Fruit fly (Drosophila melanogaster) whole organism, wandering third instar larva: ENCODE results near the gene plx.

ENCODE experiments used
- Abd-B ChIP-seq: fragments of >200 bp; optimal IDR thresholded peaks from 2 replicates; lab custom pipeline; 2017; ENCODE audit warnings: missing biosample characterization, missing genetic modification characterization
- CG32264 ChIP-seq: fragments of 200-800 bp; sonication (Bioruptor generic); optimal IDR thresholded peaks from 2 replicates; lab custom pipeline; 2016; ENCODE audit warnings: missing biosample characterization, missing genetic modification characterization
- CG9705 ChIP-seq: fragments of 200-800 bp; sonication (Bioruptor generic); optimal IDR thresholded peaks from 2 replicates; lab custom pipeline; 2018; ENCODE audit warnings: missing biosample characterization, mild to moderate bottlenecking, missing genetic modification characterization
- CrebA ChIP-seq: fragments of 200-800 bp; sonication (Bioruptor generic); optimal IDR thresholded peaks from 2 replicates; lab custom pipeline; 2016; ENCODE audit warnings: missing biosample characterization, mild to moderate bottlenecking, missing genetic modification characterization, borderline replicate concordance
- Dfd ChIP-seq: fragments of >200 bp; optimal IDR thresholded peaks from 2 replicates; lab custom pipeline; 2017; ENCODE audit warnings: missing biosample characterization, missing genetic modification characterization
- Dif ChIP-seq: fragments of 200-275, 200-300 bp; sonication (Bioruptor generic); optimal IDR thresholded peaks from 2 replicates; lab custom pipeline; 2018; ENCODE audit warnings: missing biosample characterization, missing genetic modification characterization; ENCODE audit not compliant: partially characterized antibody
- GATAd ChIP-seq: sonication (Bioruptor generic); optimal IDR thresholded peaks from 2 replicates; lab custom pipeline; 2016; ENCODE audit warnings: missing biosample characterization, missing genetic modification characterization
- HLH106 ChIP-seq: fragments of 200-800 bp; optimal IDR thresholded peaks from 3 replicates; lab custom pipeline; 2019; ENCODE audit warnings: missing biosample characterization, mild to moderate bottlenecking, missing genetic modification characterization, moderate library complexity
- Hnf4 ChIP-seq: fragments of 200-800 bp; sonication (Bioruptor generic); optimal IDR thresholded peaks from 2 replicates; lab custom pipeline; 2016; ENCODE audit warnings: missing biosample characterization, mild to moderate bottlenecking, missing genetic modification characterization
- Hr78 ChIP-seq: fragments of >200 bp; optimal IDR thresholded peaks from 2 replicates; lab custom pipeline; 2017; ENCODE audit warnings: missing biosample characterization, missing genetic modification characterization
- Hr83 ChIP-seq: fragments of 200-300 bp; sonication (Bioruptor generic); optimal IDR thresholded peaks from 2 replicates; lab custom pipeline; 2016; ENCODE audit warnings: missing biosample characterization, mild to moderate bottlenecking, missing genetic modification characterization, moderate library complexity; ENCODE audit not compliant: poor library complexity, severe bottlenecking
- Jra ChIP-seq: sonication (Bioruptor generic); optimal IDR thresholded peaks from 2 replicates; lab custom pipeline; 2016; ENCODE audit warnings: missing biosample characterization, missing genetic modification characterization
- Mio ChIP-seq: sonication (Bioruptor generic); optimal IDR thresholded peaks from 2 replicates; lab custom pipeline; 2016; ENCODE audit warnings: missing biosample characterization, missing genetic modification characterization
- Myc ChIP-seq: fragments of >200 bp; optimal IDR thresholded peaks from 2 replicates; lab custom pipeline; 2017
- N ChIP-seq: fragments of >200 bp; optimal IDR thresholded peaks from 2 replicates; lab custom pipeline; 2018; ENCODE audit warnings: missing biosample characterization, missing external identifiers, missing genetic modification characterization
- OdsH ChIP-seq: fragments of 200-800 bp; sonication (Bioruptor generic); optimal IDR thresholded peaks from 2 replicates; lab custom pipeline; 2016; ENCODE audit warnings: missing biosample characterization, mild to moderate bottlenecking, missing genetic modification characterization
- Rel ChIP-seq, 2 experiments: fragments of 200-800 bp; sonication (Bioruptor generic) in 1 of 2; optimal IDR thresholded peaks; 2 replicates in 1 of 2; 3 replicates in 1 of 2; lab custom pipeline; 2016 to 2019; ENCODE audit warnings: mild to moderate bottlenecking in 2 of 2, missing biosample characterization in 2 of 2, missing genetic modification characterization in 2 of 2, moderate library complexity in 1 of 2
- Sp1 ChIP-seq: fragments of 200-800 bp; sonication (Bioruptor generic); optimal IDR thresholded peaks from 3 replicates; lab custom pipeline; 2019; ENCODE audit warnings: missing biosample characterization, mild to moderate bottlenecking, missing genetic modification characterization, moderate library complexity
- Vsx2 ChIP-seq: fragments of 200-300, 225-300 bp; sonication (Bioruptor generic); optimal IDR thresholded peaks from 2 replicates; lab custom pipeline; 2018; ENCODE audit warnings: missing biosample characterization, missing genetic modification characterization; ENCODE audit not compliant: partially characterized antibody
- br ChIP-seq: fragments of 200-800 bp; sonication (Bioruptor generic); optimal IDR thresholded peaks from 2 replicates; lab custom pipeline; 2016; ENCODE audit warnings: missing biosample characterization, missing genetic modification characterization
- brk ChIP-seq: fragments of 200-800 bp; sonication (Bioruptor generic); optimal IDR thresholded peaks from 2 replicates; lab custom pipeline; 2016; ENCODE audit warnings: missing biosample characterization, mild to moderate bottlenecking, missing genetic modification characterization
- dl ChIP-seq, 2 experiments: fragments of 175-275, 200-275 bp in 1 of 2; fragments of 200-275 bp in 1 of 2; sonication (Bioruptor generic); optimal IDR thresholded peaks; lab custom pipeline; 2018; ENCODE audit warnings: mild to moderate bottlenecking in 2 of 2, missing biosample characterization in 2 of 2, missing genetic modification characterization in 2 of 2, moderate library complexity in 2 of 2; ENCODE audit not compliant: partially characterized antibody in 2 of 2, insufficient read depth in 1 of 2
- dmrt93B ChIP-seq: fragments of 200-800 bp; sonication (Bioruptor generic); optimal IDR thresholded peaks from 2 replicates; lab custom pipeline; 2018; ENCODE audit warnings: missing biosample characterization, mild to moderate bottlenecking, missing genetic modification characterization
- dsf ChIP-seq: sonication (Bioruptor generic); optimal IDR thresholded peaks from 2 replicates; lab custom pipeline; 2016; ENCODE audit warnings: missing biosample characterization, missing genetic modification characterization, borderline replicate concordance
- ey ChIP-seq: fragments of 200-800 bp; sonication (Bioruptor generic); optimal IDR thresholded peaks from 2 replicates; lab custom pipeline; 2016; ENCODE audit warnings: missing biosample characterization, missing genetic modification characterization
- foxo ChIP-seq, 2 experiments: fragments of 200-800 bp; sonication (Bioruptor generic); optimal IDR thresholded peaks; 2 replicates in 1 of 2; 3 replicates in 1 of 2; lab custom pipeline; 2016 to 2017; ENCODE audit warnings: missing biosample characterization in 2 of 2, missing genetic modification characterization in 2 of 2
- fru ChIP-seq: fragments of 200-800 bp; sonication (Bioruptor generic); optimal IDR thresholded peaks from 3 replicates; lab custom pipeline; 2016; ENCODE audit warnings: missing biosample characterization, mild to moderate bottlenecking, missing genetic modification characterization
- h ChIP-seq: fragments of 200-800 bp; sonication (Bioruptor generic); optimal IDR thresholded peaks from 3 replicates; lab custom pipeline; 2016; ENCODE audit warnings: missing biosample characterization, mild to moderate bottlenecking, missing genetic modification characterization
- jim ChIP-seq: fragments of 175-275, 200-325 bp; sonication (Bioruptor generic); optimal IDR thresholded peaks from 2 replicates; lab custom pipeline; 2016; ENCODE audit warnings: missing biosample characterization, mild to moderate bottlenecking, missing genetic modification characterization
- lola ChIP-seq: fragments of >200 bp; optimal IDR thresholded peaks from 2 replicates; lab custom pipeline; 2017; ENCODE audit warnings: missing biosample characterization, missing genetic modification characterization
- pan ChIP-seq: fragments of >200 bp; optimal IDR thresholded peaks from 2 replicates; lab custom pipeline; 2017
- psq ChIP-seq: fragments of 200-800 bp; sonication (Bioruptor generic); optimal IDR thresholded peaks from 3 replicates; lab custom pipeline; 2017; ENCODE audit warnings: missing biosample characterization, mild to moderate bottlenecking, missing genetic modification characterization, moderate library complexity
- rgr ChIP-seq: fragments of 200-800 bp; sonication (Bioruptor generic); optimal IDR thresholded peaks from 3 replicates; lab custom pipeline; 2016; ENCODE audit warnings: missing biosample characterization, mild to moderate bottlenecking, missing genetic modification characterization
- sage ChIP-seq: fragments of 200-800 bp; sonication (Bioruptor generic); optimal IDR thresholded peaks from 2 replicates; lab custom pipeline; 2016; ENCODE audit warnings: missing biosample characterization, mild to moderate bottlenecking, missing genetic modification characterization
- sv ChIP-seq: fragments of 200-800 bp; sonication (Bioruptor generic); optimal IDR thresholded peaks from 3 replicates; lab custom pipeline; 2016; ENCODE audit warnings: missing biosample characterization, missing genetic modification characterization
- tai ChIP-seq: sonication (Bioruptor generic); optimal IDR thresholded peaks from 2 replicates; lab custom pipeline; 2016; ENCODE audit warnings: missing biosample characterization, missing genetic modification characterization
- usp ChIP-seq: fragments of >200 bp; optimal IDR thresholded peaks from 2 replicates; lab custom pipeline; 2017; ENCODE audit warnings: missing biosample characterization, missing genetic modification characterization
- woc ChIP-seq: sonication (Bioruptor generic); optimal IDR thresholded peaks from 2 replicates; lab custom pipeline; 2016; ENCODE audit warnings: missing biosample characterization, mild to moderate bottlenecking, missing genetic modification characterization

Gene plx

DNA sequence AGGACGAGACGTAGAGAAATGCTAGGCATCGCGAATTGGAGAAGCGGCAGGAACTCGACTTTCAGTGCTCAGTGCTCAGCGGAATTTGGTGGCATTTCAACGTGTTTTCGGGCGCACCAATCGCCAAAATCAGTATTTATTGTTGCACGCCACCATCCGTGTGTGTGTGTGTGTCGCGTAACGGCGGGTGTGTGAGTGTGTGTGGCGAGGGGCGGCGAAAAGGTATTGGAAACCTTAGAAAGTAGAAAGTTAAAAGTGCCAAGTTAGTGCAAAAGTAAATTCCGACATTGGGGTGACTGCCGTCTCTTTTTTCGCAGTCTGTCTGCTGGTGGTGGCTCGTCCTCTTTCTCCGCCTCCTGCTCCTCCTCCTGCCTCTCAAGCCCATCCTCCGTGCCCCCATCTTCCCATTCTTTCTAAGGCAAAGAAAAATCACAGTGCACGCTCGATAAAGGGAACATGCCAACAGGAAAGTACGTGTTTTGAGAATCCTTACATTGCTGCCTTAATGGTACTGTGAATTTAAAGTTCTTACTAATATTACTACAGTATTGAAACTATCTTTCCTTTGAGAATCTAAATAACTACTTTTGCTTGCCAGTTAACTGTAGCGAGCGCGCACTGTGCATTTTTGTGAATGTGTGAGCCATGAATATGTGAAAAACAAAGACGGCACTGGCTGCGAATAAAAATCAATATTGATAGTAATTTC is 548 bp downstream of the plx start:
- TF ChIP-seq Rel (GFP tag; optimal IDR thresholded peaks at IDR 0.05; lab: Kevin White, UChicago) (no peak), Rel (tag; optimal IDR thresholded peaks at IDR 0.05; lab: Kevin White, UChicago) (no peak), OdsH (GFP tag; lab: Kevin White, UChicago) (peak; percentile 30), sv (GFP tag; lab: Kevin White, UChicago) (no peak), foxo (GFP tag; optimal IDR thresholded peaks at IDR 0.05; lab: Kevin White, UChicago) (peak in 1 of 2 experiments; percentile 63), N (GFP tag; lab: Kevin White, UChicago) (no peak), br (GFP tag; lab: Kevin White, UChicago) (peak; percentile 40), lola (GFP tag; lab: Kevin White, UChicago) (no peak), Mio (GFP tag; lab: Kevin White, UChicago) (no peak), CrebA (no peak), HLH106 (tag; lab: Kevin White, UChicago) (peak; percentile 51), pan (lab: Kevin White, UChicago) (no peak), psq (GFP tag; lab: Kevin White, UChicago) (no peak), usp (no peak), Jra (GFP tag; lab: Kevin White, UChicago) (no peak), GATAd (GFP tag; lab: Kevin White, UChicago) (no peak), brk (GFP tag; lab: Kevin White, UChicago) (no peak), dmrt93B (no peak), Sp1 (peak; percentile 16), dl (GFP tag; optimal IDR thresholded peaks at IDR 0.05; lab: Kevin White, UChicago; ENCODE audit: insufficient read depth in 1 of 2, partially characterized antibody in 2 of 2) (no peak), CG9705 (GFP tag; lab: Kevin White, UChicago) (no peak), Dif (GFP tag; lab: Kevin White, UChicago) (no peak), woc (GFP tag; lab: Kevin White, UChicago) (peak; percentile 51), Vsx2 (no peak), Hr83 (GFP tag; lab: Kevin White, UChicago) (no peak), ey (GFP tag; lab: Kevin White, UChicago) (peak; percentile 36), Hnf4 (GFP tag; lab: Kevin White, UChicago) (peak; percentile 30), tai (no peak), Dfd (GFP tag; lab: Kevin White, UChicago) (no peak), jim (GFP tag; lab: Kevin White, UChicago) (no peak), Hr78 (GFP tag; lab: Kevin White, UChicago) (no peak), Myc (lab: Kevin White, UChicago) (no peak), CG32264 (GFP tag; lab: Kevin White, UChicago) (no peak), rgr (peak; percentile 46), h (peak; percentile 51), sage (GFP tag; lab: Kevin White, UChicago) (no peak), dsf (GFP tag; lab: Kevin White, UChicago) (no peak), fru (GFP tag; lab: Kevin White, UChicago) (peak; percentile 67), Abd-B (GFP tag; lab: Kevin White, UChicago) (no peak)

DNA sequence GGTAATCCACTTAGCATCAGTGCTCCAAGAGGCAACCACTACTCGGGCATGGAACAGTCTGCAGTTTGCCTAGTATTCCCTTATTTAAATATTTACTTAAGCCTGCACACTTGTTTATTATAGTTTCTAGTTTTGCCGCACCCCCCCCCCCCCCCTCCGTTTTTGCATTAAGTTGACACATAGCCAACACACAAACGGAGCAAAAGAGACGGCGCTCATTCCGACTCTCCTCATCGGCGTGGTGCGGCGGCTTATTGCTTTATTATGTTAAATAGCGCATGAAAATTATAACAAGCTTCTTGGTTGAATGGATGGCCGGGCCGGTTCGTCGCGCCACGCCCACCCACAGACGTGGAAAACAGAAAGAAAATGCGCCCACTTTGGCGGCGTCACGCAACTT is 4.0 kb downstream of the plx start:
- peak; percentile 61 for TF ChIP-seq Dfd (GFP tag; lab: Kevin White, UChicago)
- no peak for TF ChIP-seq h

DNA sequence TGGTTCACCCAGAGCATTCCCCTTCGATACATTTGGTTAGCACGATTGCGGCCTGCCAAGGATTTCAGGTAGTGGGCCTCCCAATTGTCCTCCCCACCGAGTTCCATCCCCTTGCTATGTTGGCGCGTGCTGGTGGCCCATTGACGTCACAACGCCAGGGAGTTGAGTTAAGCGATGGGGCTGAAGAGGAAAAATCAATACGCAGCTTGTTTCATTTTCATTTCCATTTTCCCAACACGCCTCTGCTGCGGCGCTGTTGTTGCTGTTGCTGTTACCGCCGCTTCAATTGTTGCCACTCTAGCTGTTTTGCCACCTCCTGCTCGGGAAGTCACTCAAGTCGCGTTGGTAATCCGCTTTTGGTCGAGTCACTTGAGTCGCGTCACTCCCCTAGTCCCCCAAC is 5.4 kb downstream of the plx start:
- TF ChIP-seq HLH106 (tag; lab: Kevin White, UChicago) (no peak), Mio (GFP tag; lab: Kevin White, UChicago) (no peak), dmrt93B (no peak), psq (GFP tag; lab: Kevin White, UChicago) (no peak), CrebA (no peak), Hnf4 (GFP tag; lab: Kevin White, UChicago) (no peak), Dfd (GFP tag; lab: Kevin White, UChicago) (no peak), CG9705 (GFP tag; lab: Kevin White, UChicago) (no peak), Rel (GFP tag; optimal IDR thresholded peaks at IDR 0.05; lab: Kevin White, UChicago) (no peak), Rel (tag; optimal IDR thresholded peaks at IDR 0.05; lab: Kevin White, UChicago) (no peak), dsf (GFP tag; lab: Kevin White, UChicago) (no peak), foxo (GFP tag; optimal IDR thresholded peaks at IDR 0.05; lab: Kevin White, UChicago) (no peak), brk (GFP tag; lab: Kevin White, UChicago) (no peak), N (GFP tag; lab: Kevin White, UChicago) (no peak)
